Worm (Caenorhabditis elegans) whole organism, L2 larva: Measurements from ENCODE around the gene Y26E6A.3.

Experiments
- C34F6.9 ChIP-seq: fragments of 150-350 bp; optimal IDR thresholded peaks from 2 replicates; lab custom pipeline; 2014; ENCODE audit warnings: missing biosample characterization, missing genetic modification characterization
- F13H6.1 ChIP-seq: sonication (generic microtip); optimal IDR thresholded peaks from 2 replicates; lab custom pipeline; 2016; ENCODE audit warnings: missing genetic modification characterization, missing compliant biosample characterization
- R02D3.7 ChIP-seq: fragments of 150-350 bp; optimal IDR thresholded peaks from 2 replicates; lab custom pipeline; 2014; ENCODE audit warnings: missing biosample characterization, missing genetic modification characterization
- ZK546.5 ChIP-seq: sonication (generic microtip); optimal IDR thresholded peaks from 2 replicates; lab custom pipeline; 2017; ENCODE audit warnings: missing biosample characterization, missing genetic modification characterization
- alr-1 ChIP-seq: fragments of 150-350 bp; optimal IDR thresholded peaks from 2 replicates; lab custom pipeline; 2014; ENCODE audit warnings: missing biosample characterization, missing genetic modification characterization
- aly-2 ChIP-seq: fragments of 150-350 bp; optimal IDR thresholded peaks from 2 replicates; lab custom pipeline; 2014; ENCODE audit warnings: missing biosample characterization, missing genetic modification characterization
- ama-1 ChIP-seq: fragments of 150-350 bp; optimal IDR thresholded peaks from 2 replicates; lab custom pipeline; 2018; ENCODE audit warnings: inconsistent platforms
- blmp-1 ChIP-seq: sonication (generic microtip); optimal IDR thresholded peaks from 2 replicates; lab custom pipeline; 2017; ENCODE audit warnings: missing genetic modification characterization, mild to moderate bottlenecking, missing compliant biosample characterization, antibody characterized with exemption, moderate library complexity; ENCODE audit not compliant: insufficient read depth
- ceh-16 ChIP-seq: fragments of 150-350 bp; optimal IDR thresholded peaks from 2 replicates; lab custom pipeline; 2014; ENCODE audit warnings: missing biosample characterization, missing genetic modification characterization
- dmd-4 ChIP-seq: sonication (generic microtip); optimal IDR thresholded peaks from 2 replicates; lab custom pipeline; 2017; ENCODE audit warnings: missing biosample characterization, missing genetic modification characterization
- elt-1 ChIP-seq: fragments of 150-350 bp; optimal IDR thresholded peaks from 2 replicates; lab custom pipeline; 2014; ENCODE audit warnings: missing biosample characterization, missing genetic modification characterization
- fos-1 ChIP-seq: fragments of 150-350 bp; optimal IDR thresholded peaks from 2 replicates; lab custom pipeline; 2014; ENCODE audit warnings: missing biosample characterization, missing genetic modification characterization
- gmeb-1 ChIP-seq: fragments of 150-350 bp; optimal IDR thresholded peaks from 2 replicates; lab custom pipeline; 2014; ENCODE audit warnings: missing biosample characterization, missing genetic modification characterization
- lin-13 ChIP-seq: fragments of 150-350 bp; optimal IDR thresholded peaks from 2 replicates; lab custom pipeline; 2014; ENCODE audit warnings: missing biosample characterization, missing genetic modification reagents, missing genetic modification characterization
- lin-39 ChIP-seq: fragments of 150-350 bp; optimal IDR thresholded peaks from 2 replicates; lab custom pipeline; 2014; ENCODE audit warnings: missing biosample characterization, missing genetic modification reagents, missing genetic modification characterization
- lsy-2 ChIP-seq, 2 experiments: fragments of 150-350 bp in 1 of 2; sonication (generic microtip) in 1 of 2; optimal IDR thresholded peaks; 2 replicates each; lab custom pipeline; 2014 to 2017; ENCODE audit warnings: missing biosample characterization in 2 of 2, missing genetic modification characterization in 2 of 2
- mab-5 ChIP-seq: fragments of 150-350 bp; optimal IDR thresholded peaks from 2 replicates; lab custom pipeline; 2014; ENCODE audit warnings: missing biosample characterization, missing genetic modification characterization
- mbf-1 ChIP-seq: sonication (generic microtip); optimal IDR thresholded peaks from 2 replicates; lab custom pipeline; 2017; ENCODE audit warnings: missing biosample characterization, missing genetic modification characterization
- mdl-1 ChIP-seq, 2 experiments: fragments of 150-350 bp in 1 of 2; sonication (generic microtip) in 1 of 2; optimal IDR thresholded peaks; 2 replicates each; lab custom pipeline; 2017; ENCODE audit warnings: missing biosample characterization in 2 of 2, missing genetic modification characterization in 2 of 2
- nhr-10 ChIP-seq: sonication (generic microtip); optimal IDR thresholded peaks from 2 replicates; lab custom pipeline; 2017; ENCODE audit warnings: missing biosample characterization, missing genetic modification characterization
- nhr-11 ChIP-seq: fragments of 150-350 bp; optimal IDR thresholded peaks from 2 replicates; lab custom pipeline; 2014; ENCODE audit warnings: missing biosample characterization, missing genetic modification characterization
- nhr-12 ChIP-seq: fragments of 150-350 bp; optimal IDR thresholded peaks from 2 replicates; lab custom pipeline; 2014; ENCODE audit warnings: missing biosample characterization, missing genetic modification characterization
- nhr-129 ChIP-seq: fragments of 150-350 bp; optimal IDR thresholded peaks from 2 replicates; lab custom pipeline; 2014; ENCODE audit warnings: missing biosample characterization, missing genetic modification characterization
- nhr-21 ChIP-seq: fragments of 150-350 bp; optimal IDR thresholded peaks from 2 replicates; lab custom pipeline; 2014; ENCODE audit warnings: missing biosample characterization, missing genetic modification characterization
- nhr-23 ChIP-seq: fragments of 150-350 bp; optimal IDR thresholded peaks from 2 replicates; lab custom pipeline; 2014; ENCODE audit warnings: missing biosample characterization, missing genetic modification reagents, missing genetic modification characterization
- nhr-237 ChIP-seq: fragments of 150-350 bp; optimal IDR thresholded peaks from 2 replicates; lab custom pipeline; 2014; ENCODE audit warnings: missing biosample characterization, missing genetic modification characterization
- nhr-25 ChIP-seq: fragments of 150-350 bp; sonication (generic microtip); optimal IDR thresholded peaks from 3 replicates; lab custom pipeline; 2014; ENCODE audit warnings: missing biosample characterization, missing genetic modification characterization
- nhr-6 ChIP-seq: fragments of 150-350 bp; optimal IDR thresholded peaks from 2 replicates; lab custom pipeline; 2014; ENCODE audit warnings: missing biosample characterization, missing genetic modification characterization
- nhr-77 ChIP-seq: fragments of 150-350 bp; optimal IDR thresholded peaks from 2 replicates; lab custom pipeline; 2014; ENCODE audit warnings: missing biosample characterization, missing genetic modification characterization
- peb-1 ChIP-seq: fragments of 150-350 bp; optimal IDR thresholded peaks from 2 replicates; lab custom pipeline; 2014; ENCODE audit warnings: missing biosample characterization, missing genetic modification characterization
- sem-4 ChIP-seq: fragments of 150-350 bp; optimal IDR thresholded peaks from 2 replicates; lab custom pipeline; 2014; ENCODE audit warnings: missing biosample characterization, missing genetic modification reagents, missing genetic modification characterization
- sma-3 ChIP-seq: sonication (generic microtip); optimal IDR thresholded peaks from 2 replicates; lab custom pipeline; 2016; ENCODE audit warnings: missing genetic modification reagents, missing genetic modification characterization, missing compliant biosample characterization
- sma-9 ChIP-seq, 2 experiments: fragments of 150-350 bp in 1 of 2; sonication (generic microtip) in 1 of 2; optimal IDR thresholded peaks; 2 replicates each; lab custom pipeline; 2014 to 2016; ENCODE audit warnings: missing genetic modification characterization in 2 of 2, mild to moderate bottlenecking in 1 of 2, missing biosample characterization in 1 of 2, missing compliant biosample characterization in 1 of 2, missing genetic modification reagents in 1 of 2, moderate library complexity in 1 of 2
- snpc-4 ChIP-seq: fragments of 150-350 bp; optimal IDR thresholded peaks from 2 replicates; lab custom pipeline; 2014; ENCODE audit warnings: missing biosample characterization, missing genetic modification characterization
- unc-39 ChIP-seq: fragments of 150-350 bp; optimal IDR thresholded peaks from 2 replicates; lab custom pipeline; 2014; ENCODE audit warnings: missing biosample characterization, missing genetic modification characterization
- unc-55 ChIP-seq: fragments of 150-350 bp; sonication (generic microtip); optimal IDR thresholded peaks from 3 replicates; lab custom pipeline; 2014; ENCODE audit warnings: missing biosample characterization, missing genetic modification reagents, missing genetic modification characterization
- unc-62 ChIP-seq: fragments of 150-350 bp; optimal IDR thresholded peaks from 2 replicates; lab custom pipeline; 2014; ENCODE audit warnings: missing biosample characterization, missing genetic modification reagents, missing genetic modification characterization
- zag-1 ChIP-seq: fragments of 150-350 bp; optimal IDR thresholded peaks from 2 replicates; lab custom pipeline; 2014; ENCODE audit warnings: missing biosample characterization, missing genetic modification characterization
- ztf-1 ChIP-seq: fragments of 200-800 bp; sonication (Bioruptor generic); conservative IDR thresholded peaks from 2 replicates; pipeline ENCODE4 v1.3.6; 2022; ENCODE audit warnings: missing genetic modification characterization, missing compliant biosample characterization
- ztf-11 ChIP-seq: sonication (generic microtip); optimal IDR thresholded peaks from 2 replicates; lab custom pipeline; 2017; ENCODE audit warnings: missing biosample characterization, missing genetic modification characterization
- ztf-4 ChIP-seq: fragments of 150-350 bp; optimal IDR thresholded peaks from 2 replicates; lab custom pipeline; 2014; ENCODE audit warnings: missing biosample characterization, missing genetic modification characterization

Y26E6A.3 gene

ce11 chrX:13945090-13945489 lies 35.3 kb upstream of the Y26E6A.3 start:
- TF ChIP-seq mdl-1 (tag; optimal IDR thresholded peaks at IDR 0.05; lab: Kevin White, UChicago) = no peak
- TF ChIP-seq unc-39 (tag; lab: Kevin White, UChicago) = no peak
- TF ChIP-seq nhr-237 (tag; lab: Kevin White, UChicago) = no peak
- no peak for TF ChIP-seq sma-3
- TF ChIP-seq nhr-21 (tag; lab: Kevin White, UChicago) = no peak
- TF ChIP-seq zag-1 (tag; lab: Kevin White, UChicago) = no peak
- TF ChIP-seq nhr-11 (tag; lab: Kevin White, UChicago) = no peak
- TF ChIP-seq ceh-16 (tag; lab: Kevin White, UChicago) = no peak
- TF ChIP-seq ztf-4 (tag; lab: Kevin White, UChicago) = no peak
- TF ChIP-seq unc-62 = no peak
- TF ChIP-seq aly-2 (tag; lab: Kevin White, UChicago) = no peak
- no peak for TF ChIP-seq R02D3.7 (tag; lab: Kevin White, UChicago)
- TF ChIP-seq sma-9 (GFP tag; optimal IDR thresholded peaks at IDR 0.05; lab: Kevin White, UChicago) = no peak
- no peak for TF ChIP-seq sma-9 (tag; optimal IDR thresholded peaks at IDR 0.05; lab: Kevin White, UChicago)
- no peak for TF ChIP-seq unc-55 (GFP tag; lab: Kevin White, UChicago)
- no peak for TF ChIP-seq mab-5
- no peak for TF ChIP-seq blmp-1
- TF ChIP-seq nhr-77 = no peak
- TF ChIP-seq peb-1 = no peak

- no peak for TF ChIP-seq snpc-4
- TF ChIP-seq lin-39 (tag; lab: Kevin White, UChicago) = no peak
- no peak for TF ChIP-seq unc-55 (GFP tag; lab: Kevin White, UChicago)
- TF ChIP-seq mab-5 = no peak
- no peak for TF ChIP-seq nhr-6 (tag; lab: Kevin White, UChicago)
- TF ChIP-seq nhr-237 (tag; lab: Kevin White, UChicago) = no peak
- TF ChIP-seq nhr-21 (tag; lab: Kevin White, UChicago) = no peak
- no peak for TF ChIP-seq ztf-4 (tag; lab: Kevin White, UChicago)
- TF ChIP-seq blmp-1 = no peak
- no peak for TF ChIP-seq sma-3
Observed at ce11 chrX:13944184-13944583, 34.4 kb upstream of the Y26E6A.3 start.

ce11 chrX:13941865-13942264 lies 32.1 kb upstream of the Y26E6A.3 start:
- TF ChIP-seq lsy-2 (tag; optimal IDR thresholded peaks at IDR 0.05; lab: Kevin White, UChicago) = no peak
- TF ChIP-seq ceh-16 (tag; lab: Kevin White, UChicago) = no peak
- TF ChIP-seq nhr-6 (tag; lab: Kevin White, UChicago) = no peak
- no peak for TF ChIP-seq nhr-237 (tag; lab: Kevin White, UChicago)
- no peak for TF ChIP-seq mdl-1 (tag; optimal IDR thresholded peaks at IDR 0.05; lab: Kevin White, UChicago)
- TF ChIP-seq peb-1 = no peak
- no peak for TF ChIP-seq elt-1 (tag; lab: Kevin White, UChicago)
- no peak for TF ChIP-seq sma-9 (GFP tag; optimal IDR thresholded peaks at IDR 0.05; lab: Kevin White, UChicago)
- TF ChIP-seq sma-9 (tag; optimal IDR thresholded peaks at IDR 0.05; lab: Kevin White, UChicago) = no peak
- TF ChIP-seq zag-1 (tag; lab: Kevin White, UChicago) = no peak
- no peak for TF ChIP-seq lin-13 (GFP tag; lab: Kevin White, UChicago)
- TF ChIP-seq mbf-1 (tag; lab: Kevin White, UChicago) = no peak
- TF ChIP-seq R02D3.7 (tag; lab: Kevin White, UChicago) = no peak
- no peak for TF ChIP-seq nhr-129 (tag; lab: Kevin White, UChicago)
- no peak for TF ChIP-seq C34F6.9 (tag; lab: Kevin White, UChicago)

- TF ChIP-seq ama-1 (lab: Kevin White, UChicago) = no peak
- TF ChIP-seq ztf-1 (GFP tag; lab: Robert Waterston, UW) = no peak
- peak; percentile 7 for TF ChIP-seq fos-1 (tag; lab: Kevin White, UChicago)
- TF ChIP-seq R02D3.7 (tag; lab: Kevin White, UChicago) = no peak
- TF ChIP-seq nhr-12 (tag; lab: Kevin White, UChicago) = no peak
- TF ChIP-seq sma-3 = peak; percentile 62
- no peak for TF ChIP-seq nhr-6 (tag; lab: Kevin White, UChicago)
- peak; percentile 48 for TF ChIP-seq sma-9 (GFP tag; optimal IDR thresholded peaks at IDR 0.05; lab: Kevin White, UChicago)
- no peak for TF ChIP-seq sma-9 (tag; optimal IDR thresholded peaks at IDR 0.05; lab: Kevin White, UChicago)
- TF ChIP-seq mbf-1 (tag; lab: Kevin White, UChicago) = no peak
- TF ChIP-seq mab-5 = peak; percentile 41
- no peak for TF ChIP-seq elt-1 (tag; lab: Kevin White, UChicago)
- TF ChIP-seq C34F6.9 (tag; lab: Kevin White, UChicago) = peak; percentile 9
- no peak for TF ChIP-seq dmd-4
- no peak for TF ChIP-seq nhr-10
- TF ChIP-seq ceh-16 (tag; lab: Kevin White, UChicago) = peak; percentile 67
- peak; percentile 83 for TF ChIP-seq nhr-21 (tag; lab: Kevin White, UChicago)
- peak; percentile 37 for TF ChIP-seq ztf-4 (tag; lab: Kevin White, UChicago)
- no peak for TF ChIP-seq ZK546.5
- TF ChIP-seq lin-13 (GFP tag; lab: Kevin White, UChicago) = no peak
- no peak for TF ChIP-seq unc-39 (tag; lab: Kevin White, UChicago)
- TF ChIP-seq nhr-23 = no peak
- peak; percentile 38 for TF ChIP-seq sem-4
- no peak for TF ChIP-seq ztf-11 (tag; lab: Kevin White, UChicago)
- no peak for TF ChIP-seq nhr-237 (tag; lab: Kevin White, UChicago)
- no peak for TF ChIP-seq nhr-129 (tag; lab: Kevin White, UChicago)
- TF ChIP-seq nhr-11 (tag; lab: Kevin White, UChicago) = no peak
- no peak for TF ChIP-seq F13H6.1 (tag; lab: Kevin White, UChicago)
- no peak for TF ChIP-seq nhr-77
- no peak for TF ChIP-seq unc-55 (GFP tag; lab: Kevin White, UChicago)
- TF ChIP-seq blmp-1 = no peak
- peak in 1 of 2 experiments; percentile 27 for TF ChIP-seq lsy-2 (tag; optimal IDR thresholded peaks at IDR 0.05; lab: Kevin White, UChicago)
- TF ChIP-seq lin-39 (tag; lab: Kevin White, UChicago) = no peak
- TF ChIP-seq alr-1 (tag; lab: Kevin White, UChicago) = no peak
- peak; percentile 43 for TF ChIP-seq nhr-25 (tag; lab: Kevin White, UChicago)
- no peak for TF ChIP-seq zag-1 (tag; lab: Kevin White, UChicago)
- no peak for TF ChIP-seq gmeb-1 (tag; lab: Kevin White, UChicago)
- TF ChIP-seq aly-2 (tag; lab: Kevin White, UChicago) = no peak
- TF ChIP-seq snpc-4 = no peak
Observed at ce11 chrX:13941296-13941695, 31.5 kb upstream of the Y26E6A.3 start.
